Fruit fly (Drosophila melanogaster) whole organism, prepupa: ENCODE data around the gene tsl.

Experiments
- Blimp-1 ChIP-seq: fragments of 200-800 bp; sonication (Bioruptor generic); optimal IDR thresholded peaks from 3 replicates; lab custom pipeline; 2017; ENCODE audit warnings: missing biosample characterization, missing genetic modification characterization, mild to moderate bottlenecking, moderate library complexity, missing genetic modification reagents
- CG10669 ChIP-seq: fragments of 200-800 bp; sonication (Bioruptor generic); optimal IDR thresholded peaks from 3 replicates; lab custom pipeline; 2018; ENCODE audit warnings: missing biosample characterization, mild to moderate bottlenecking, missing genetic modification characterization, moderate library complexity
- CG11294 ChIP-seq: fragments of 200-800 bp; sonication (Bioruptor generic); IDR thresholded peaks from 2 replicates; pipeline ENCODE4 v1.3.6; 2022; ENCODE audit warnings: missing biosample characterization, missing genetic modification characterization
- CG11762 ChIP-seq: fragments of 200-800 bp; sonication (Bioruptor generic); optimal IDR thresholded peaks from 3 replicates; lab custom pipeline; 2016; ENCODE audit warnings: missing biosample characterization, missing genetic modification characterization; ENCODE audit not compliant: insufficient read depth
- CG32006 ChIP-seq: fragments of 200-800 bp; sonication (Bioruptor generic); optimal IDR thresholded peaks from 3 replicates; lab custom pipeline; 2017; ENCODE audit warnings: missing biosample characterization, mild to moderate bottlenecking, missing genetic modification characterization
- CG34406 ChIP-seq: fragments of 200-800 bp; sonication (Bioruptor generic); optimal IDR thresholded peaks from 3 replicates; lab custom pipeline; 2016; ENCODE audit warnings: missing biosample characterization, missing genetic modification characterization
- CG3919 ChIP-seq: fragments of 200-800 bp; sonication (Bioruptor generic); optimal IDR thresholded peaks from 3 replicates; lab custom pipeline; 2016; ENCODE audit warnings: missing biosample characterization, missing genetic modification characterization
- CG4318 ChIP-seq: fragments of 200-800 bp; sonication (Bioruptor generic); optimal IDR thresholded peaks from 3 replicates; lab custom pipeline; 2017; ENCODE audit warnings: missing biosample characterization, mild to moderate bottlenecking, missing genetic modification characterization
- CG6808 ChIP-seq: fragments of 200-800 bp; sonication (Bioruptor generic); optimal IDR thresholded peaks from 3 replicates; lab custom pipeline; 2017; ENCODE audit warnings: missing biosample characterization, missing genetic modification characterization, mild to moderate bottlenecking, moderate library complexity, missing genetic modification reagents
- CG7368 ChIP-seq: fragments of 200-800 bp; sonication (Bioruptor generic); optimal IDR thresholded peaks from 3 replicates; lab custom pipeline; 2016; ENCODE audit warnings: missing biosample characterization, missing genetic modification characterization
- CG8119 ChIP-seq: fragments of 200-800 bp; sonication (Bioruptor generic); IDR thresholded peaks from 3 replicates; pipeline ENCODE4 v1.3.6; 2022; ENCODE audit warnings: missing biosample characterization, missing genetic modification characterization
- CG8319 ChIP-seq: fragments of 200-800 bp; sonication (Bioruptor generic); optimal IDR thresholded peaks from 3 replicates; lab custom pipeline; 2016; ENCODE audit warnings: missing biosample characterization, missing genetic modification characterization
- Eip75B ChIP-seq: fragments of 200-800 bp; sonication (Bioruptor generic); optimal IDR thresholded peaks from 3 replicates; lab custom pipeline; 2016; ENCODE audit warnings: missing biosample characterization, missing genetic modification characterization
- Eip78C ChIP-seq: fragments of 200-800 bp; sonication (Bioruptor generic); peaks from one replicate; lab custom pipeline; 2016; ENCODE audit warnings: missing biosample characterization, missing genetic modification characterization
- Eip93F ChIP-seq: fragments of 200-800 bp; sonication (Bioruptor generic); optimal IDR thresholded peaks from 2 replicates; lab custom pipeline; 2016; ENCODE audit warnings: missing biosample characterization, mild to moderate bottlenecking, missing genetic modification characterization
- Gug ChIP-seq: fragments of 200-800 bp; sonication (Bioruptor generic); IDR thresholded peaks from 2 replicates; pipeline ENCODE4 v1.3.6; 2022; ENCODE audit warnings: missing biosample characterization, missing genetic modification characterization
- Lpt ChIP-seq: fragments of 200-800 bp; sonication (Bioruptor generic); optimal IDR thresholded peaks from 3 replicates; lab custom pipeline; 2016; ENCODE audit warnings: missing biosample characterization, missing genetic modification characterization
- Sox14 ChIP-seq: fragments of 200-800 bp; sonication (Bioruptor generic); optimal IDR thresholded peaks from 3 replicates; lab custom pipeline; 2016; ENCODE audit warnings: missing biosample characterization, missing genetic modification characterization
- acj6 ChIP-seq: fragments of 200-800 bp; sonication (Bioruptor generic); optimal IDR thresholded peaks from 3 replicates; lab custom pipeline; 2016; ENCODE audit warnings: missing biosample characterization, missing genetic modification characterization
- cyc ChIP-seq: fragments of 200-800 bp; sonication (Bioruptor generic); optimal IDR thresholded peaks from 3 replicates; lab custom pipeline; 2016; ENCODE audit warnings: missing biosample characterization, missing genetic modification characterization
- dsx ChIP-seq: fragments of 200-800 bp; optimal IDR thresholded peaks from 3 replicates; lab custom pipeline; 2019; ENCODE audit warnings: missing biosample characterization, mild to moderate bottlenecking, missing genetic modification characterization, moderate library complexity; ENCODE audit not compliant: poor library complexity, severe bottlenecking
- eg ChIP-seq: fragments of 200-800 bp; sonication (Bioruptor generic); IDR thresholded peaks from 3 replicates; pipeline ENCODE4 v1.3.6; 2022; ENCODE audit warnings: missing biosample characterization, missing genetic modification characterization
- esn ChIP-seq: fragments of 200-800 bp; sonication (Bioruptor generic); optimal IDR thresholded peaks from 2 replicates; lab custom pipeline; 2016; ENCODE audit warnings: missing biosample characterization, mild to moderate bottlenecking, missing genetic modification characterization, moderate library complexity
- fd59A ChIP-seq: fragments of 200-800 bp; sonication (Bioruptor generic); optimal IDR thresholded peaks from 2 replicates; lab custom pipeline; 2017; ENCODE audit warnings: missing biosample characterization, mild to moderate bottlenecking, missing genetic modification characterization, missing genetic modification reagents
- fkh ChIP-seq: fragments of 200-800 bp; sonication (Bioruptor generic); optimal IDR thresholded peaks from 3 replicates; lab custom pipeline; 2017; ENCODE audit warnings: missing biosample characterization, mild to moderate bottlenecking, missing genetic modification characterization, moderate library complexity
- lz ChIP-seq: fragments of 200-800 bp; sonication (Bioruptor generic); optimal IDR thresholded peaks from 3 replicates; lab custom pipeline; 2016; ENCODE audit warnings: missing biosample characterization, missing genetic modification characterization
- pdm3 ChIP-seq: fragments of 200-800 bp; sonication (Bioruptor generic); optimal IDR thresholded peaks from 3 replicates; lab custom pipeline; 2016; ENCODE audit warnings: missing biosample characterization, missing genetic modification characterization
- salr ChIP-seq, 2 experiments: fragments of 200-800 bp; sonication (Bioruptor generic); optimal IDR thresholded peaks; 3 replicates each; lab custom pipeline; 2016 to 2018; ENCODE audit warnings: missing biosample characterization in 2 of 2, missing genetic modification characterization in 2 of 2, mild to moderate bottlenecking in 1 of 2
- spab ChIP-seq: fragments of 200-800 bp; sonication (Bioruptor generic); optimal IDR thresholded peaks from 2 replicates; lab custom pipeline; 2017; ENCODE audit warnings: missing biosample characterization, mild to moderate bottlenecking, missing genetic modification characterization, missing genetic modification reagents
- svp ChIP-seq: fragments of 200-800 bp; sonication (Bioruptor generic); peaks from one replicate; lab custom pipeline; 2016; ENCODE audit warnings: missing biosample characterization, missing genetic modification characterization
- vri ChIP-seq: fragments of 200-800 bp; sonication (Bioruptor generic); optimal IDR thresholded peaks from 3 replicates; lab custom pipeline; 2016; ENCODE audit warnings: missing biosample characterization, mild to moderate bottlenecking, missing genetic modification characterization

tsl gene

DNA sequence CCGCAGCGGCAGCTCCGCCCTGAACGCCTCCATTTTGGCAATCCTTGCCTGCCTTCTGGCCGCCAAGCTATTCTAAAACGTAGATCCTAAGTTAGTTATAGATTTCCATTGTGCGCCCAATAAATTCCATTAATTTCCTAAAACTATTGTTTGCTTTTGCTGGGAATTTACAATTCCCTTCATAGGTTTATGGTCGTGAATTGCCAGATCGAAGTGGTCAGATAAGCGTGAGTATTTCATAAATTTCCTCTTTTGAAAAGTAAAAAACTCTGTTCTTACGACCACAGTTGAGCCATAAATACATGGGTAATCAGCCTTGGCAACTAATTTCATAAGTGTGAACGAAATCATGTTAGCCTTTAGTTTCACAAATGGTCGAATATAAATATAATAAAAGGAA is 29.2 kb downstream of the tsl start:
- TF ChIP-seq CG10669 (no peak), Lpt (GFP tag; lab: Kevin White, UChicago) (no peak), cyc (GFP tag; lab: Kevin White, UChicago) (no peak), lz (GFP tag; lab: Kevin White, UChicago) (no peak), Gug (GFP tag; lab: Robert Waterston, UW) (no peak), CG8119 (GFP tag; lab: Robert Waterston, UW) (no peak), Eip93F (GFP tag; lab: Kevin White, UChicago) (no peak), CG32006 (no peak), CG8319 (GFP tag; lab: Kevin White, UChicago) (no peak), CG6808 (GFP tag; lab: Kevin White, UChicago) (no peak), CG4318 (GFP tag; lab: Kevin White, UChicago) (no peak), fd59A (GFP tag; lab: Kevin White, UChicago) (no peak)
- TF ChIP-seq, all 60 proteins: peak for 0

dm6 chr3R:21748954-21749920 is 33.1 kb downstream of the tsl start, which contains the start of gene CG31233:
CG31233 (plus strand) TSS chr3R:21749853.
- TF ChIP-seq Sox14 (GFP tag; lab: Kevin White, UChicago) = no peak
- no peak for TF ChIP-seq fkh (GFP tag; lab: Kevin White, UChicago)
- no peak for TF ChIP-seq Eip78C
- no peak for TF ChIP-seq Eip75B
- no peak for TF ChIP-seq salr (GFP tag; optimal IDR thresholded peaks at IDR 0.05; lab: Kevin White, UChicago)
- TF ChIP-seq pdm3 (GFP tag; lab: Kevin White, UChicago) = no peak
- TF ChIP-seq svp (GFP tag; lab: Kevin White, UChicago) = no peak
- no peak for TF ChIP-seq eg (GFP tag; lab: Robert Waterston, UW)
- no peak for TF ChIP-seq vri (GFP tag; lab: Kevin White, UChicago)
- TF ChIP-seq CG34406 (GFP tag; lab: Kevin White, UChicago) = no peak
- TF ChIP-seq CG8119 (GFP tag; lab: Robert Waterston, UW) = no peak
- no peak for TF ChIP-seq CG32006
- TF ChIP-seq esn (GFP tag; lab: Kevin White, UChicago) = no peak
- TF ChIP-seq dsx (GFP tag; lab: Kevin White, UChicago) = no peak
- TF ChIP-seq lz (GFP tag; lab: Kevin White, UChicago) = no peak

DNA sequence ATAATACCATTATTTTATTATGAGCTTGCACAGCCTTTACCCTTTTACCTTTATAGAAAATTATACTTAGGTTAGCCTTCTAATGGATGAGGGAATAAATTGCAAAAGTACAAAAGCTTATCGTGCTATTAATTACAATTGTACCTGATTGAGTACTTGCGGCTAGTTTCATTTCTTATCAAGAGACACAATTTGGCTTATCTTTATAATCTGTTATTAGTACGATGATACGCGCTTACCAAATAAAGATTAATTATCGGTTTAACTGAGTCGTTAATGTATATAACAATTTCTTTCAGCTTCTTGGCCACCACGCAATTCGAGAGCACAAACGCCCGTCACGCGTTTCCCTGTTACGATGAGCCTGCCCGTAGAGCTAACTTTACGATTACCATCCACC is 36.4 kb downstream of the tsl start:
- TF ChIP-seq Blimp-1 (GFP tag; lab: Kevin White, UChicago) (no peak), CG11762 (no peak), spab (GFP tag; lab: Kevin White, UChicago) (no peak), CG3919 (GFP tag; lab: Kevin White, UChicago) (no peak), dsx (GFP tag; lab: Kevin White, UChicago) (no peak)

- TF ChIP-seq vri (GFP tag; lab: Kevin White, UChicago) (peak; percentile 70), CG4318 (GFP tag; lab: Kevin White, UChicago) (no peak)
Observed at dm6 chr3R:21744988-21745387, 37.3 kb downstream of the tsl start, which contains the start of gene CG31343. CG31343 (plus strand) TSS chr3R:21745266.

DNA sequence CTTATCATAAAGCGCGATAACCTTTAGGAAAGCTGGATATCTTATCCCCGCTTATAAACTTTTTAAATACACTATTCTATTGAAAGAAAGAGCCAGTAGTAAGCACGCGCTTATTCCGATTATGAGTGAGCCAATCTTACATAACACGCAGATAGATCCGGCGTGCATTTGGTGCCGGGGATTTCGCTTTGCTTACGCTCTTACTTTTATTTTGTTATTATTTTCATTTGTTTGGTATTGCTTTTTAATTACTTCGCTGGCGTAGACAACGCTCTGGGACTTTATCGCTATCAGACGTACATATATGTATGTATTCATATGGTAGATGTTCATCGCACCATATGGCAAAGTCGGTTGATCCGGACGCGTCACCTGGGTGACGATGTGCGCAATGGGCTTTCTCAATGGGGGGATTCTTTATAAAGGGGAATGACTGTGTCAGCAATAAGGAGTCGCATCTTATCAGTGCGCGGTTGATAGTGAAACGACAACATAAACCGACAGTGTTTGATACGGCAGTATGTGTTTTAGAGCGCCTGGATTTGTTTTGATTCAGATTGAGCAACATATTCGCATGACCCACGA is 41.5 kb downstream of the tsl start:
- TF ChIP-seq vri (GFP tag; lab: Kevin White, UChicago) = peak; percentile 91
- TF ChIP-seq CG11294 = no peak
- TF ChIP-seq svp (GFP tag; lab: Kevin White, UChicago) = peak; percentile 94
- no peak for TF ChIP-seq acj6 (GFP tag; lab: Kevin White, UChicago)
- no peak for TF ChIP-seq CG7368 (GFP tag; lab: Kevin White, UChicago)
